Worm (Caenorhabditis elegans) whole organism, L3 larva: ENCODE measurements around the gene F15A4.5.

Source experiments
- ceh-82 ChIP-seq: fragments of 150-350 bp; optimal IDR thresholded peaks from 2 replicates; lab custom pipeline; 2014; ENCODE audit warnings: missing biosample characterization, missing genetic modification characterization
- elt-1 ChIP-seq: fragments of 150-350 bp; optimal IDR thresholded peaks from 2 replicates; lab custom pipeline; 2014; ENCODE audit warnings: missing biosample characterization, missing genetic modification characterization
- elt-3 ChIP-seq, 3 experiments: fragments of 150-350 bp in 1 of 3; sonication (generic microtip) in 2 of 3; optimal IDR thresholded peaks; 2 replicates in 2 of 3; 4 replicates in 1 of 3; lab custom pipeline; 2014 to 2017; ENCODE audit warnings: missing biosample characterization in 3 of 3, missing genetic modification characterization in 3 of 3
- mdl-1 ChIP-seq: fragments of 150-350 bp; optimal IDR thresholded peaks from 2 replicates; lab custom pipeline; 2014; ENCODE audit warnings: missing biosample characterization, missing genetic modification characterization
- nhr-43 ChIP-seq: sonication (generic microtip); optimal IDR thresholded peaks from 2 replicates; lab custom pipeline; 2016; ENCODE audit warnings: mild to moderate bottlenecking, missing genetic modification characterization, missing compliant biosample characterization; ENCODE audit not compliant: poor library complexity, severe bottlenecking
- skn-1 ChIP-seq: fragments of 150-350 bp; optimal IDR thresholded peaks from 2 replicates; lab custom pipeline; 2014; ENCODE audit warnings: missing biosample characterization, missing genetic modification characterization
- unc-39 ChIP-seq: sonication (generic microtip); optimal IDR thresholded peaks from 4 replicates; lab custom pipeline; 2017; ENCODE audit warnings: missing biosample characterization, missing genetic modification characterization
- ztf-4 ChIP-seq: fragments of 150-350 bp; optimal IDR thresholded peaks from 2 replicates; lab custom pipeline; 2014; ENCODE audit warnings: missing biosample characterization, missing genetic modification characterization

DNA sequence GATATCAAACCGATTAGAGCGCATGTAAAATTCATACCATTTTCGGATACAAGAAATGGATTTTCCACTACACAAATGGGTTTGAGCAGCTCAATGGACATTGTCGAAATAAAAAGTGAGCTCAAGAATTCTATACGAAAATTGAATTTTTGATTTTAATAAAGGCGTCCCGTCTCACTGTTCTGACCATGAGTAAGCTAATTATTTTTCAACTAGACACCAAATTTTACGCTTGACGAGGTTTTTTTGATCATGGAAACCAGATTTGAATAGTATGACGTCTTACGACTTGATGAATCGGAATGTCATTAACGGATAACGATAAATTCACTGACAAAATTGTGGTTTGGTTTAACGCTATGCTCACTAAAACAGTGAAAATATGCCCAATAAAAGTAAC lies 45.3 kb upstream of the F15A4.5 start, which contains the start of gene srh-61:
- no peak for TF ChIP-seq unc-39 (tag; lab: Kevin White, UChicago)
- TF ChIP-seq nhr-43 (tag; lab: Kevin White, UChicago) = no peak
- no peak for TF ChIP-seq skn-1
- no peak for TF ChIP-seq ztf-4 (tag; lab: Kevin White, UChicago)
- no peak for TF ChIP-seq elt-1 (tag; lab: Kevin White, UChicago)
- no peak for TF ChIP-seq elt-3 (tag; optimal IDR thresholded peaks at IDR 0.05; lab: Kevin White, UChicago)
- TF ChIP-seq mdl-1 = no peak
- TF ChIP-seq ceh-82 (tag; lab: Kevin White, UChicago) = no peak
